Fruit fly (Drosophila melanogaster) whole organism, pupa: ENCODE data around the gene cpo.

Source experiments
- CG10348 ChIP-seq: fragments of 200-800 bp; sonication (Bioruptor generic); IDR thresholded peaks from 2 replicates; pipeline ENCODE4 v1.3.6; 2022; ENCODE audit warnings: missing biosample characterization, missing genetic modification characterization
- CG12605 ChIP-seq: fragments of 200-800 bp; sonication (Bioruptor generic); IDR thresholded peaks from 2 replicates; pipeline ENCODE4 v1.3.6; 2022; ENCODE audit warnings: missing biosample characterization, missing genetic modification characterization
- CG14655 ChIP-seq: fragments of 200-800 bp; sonication (Bioruptor generic); optimal IDR thresholded peaks from 3 replicates; lab custom pipeline; 2017; ENCODE audit warnings: mild to moderate bottlenecking, missing biosample characterization, missing genetic modification reagents, missing genetic modification characterization
- CG15710 ChIP-seq: fragments of 200-800 bp; sonication (Bioruptor generic); optimal IDR thresholded peaks from 2 replicates; lab custom pipeline; 2018; ENCODE audit warnings: missing biosample characterization, mild to moderate bottlenecking, missing genetic modification characterization, moderate library complexity
- CG32121 ChIP-seq: fragments of 200-800 bp; sonication (Bioruptor generic); IDR thresholded peaks from 2 replicates; pipeline ENCODE4 v1.3.6; 2022; ENCODE audit warnings: missing biosample characterization, missing genetic modification characterization
- CG34367 ChIP-seq: fragments of 200-800 bp; sonication (Bioruptor generic); optimal IDR thresholded peaks from 2 replicates; lab custom pipeline; 2018; ENCODE audit warnings: missing biosample characterization, mild to moderate bottlenecking, missing genetic modification characterization
- CG4496 ChIP-seq: fragments of 200-800 bp; sonication (Bioruptor generic); IDR thresholded peaks from 3 replicates; pipeline ENCODE4 v1.3.6; 2022; ENCODE audit warnings: missing biosample characterization, missing genetic modification characterization
- CG8301 ChIP-seq: fragments of 200-800 bp; sonication (Bioruptor generic); optimal IDR thresholded peaks from 2 replicates; lab custom pipeline; 2018; ENCODE audit warnings: missing biosample characterization, mild to moderate bottlenecking, missing genetic modification characterization
- EcR ChIP-seq: fragments of 200-800 bp; sonication (Bioruptor generic); optimal IDR thresholded peaks from 3 replicates; lab custom pipeline; 2019; ENCODE audit warnings: missing biosample characterization, missing genetic modification characterization, mild to moderate bottlenecking, moderate library complexity, missing genetic modification reagents
- Ets98B ChIP-seq: fragments of 200-800 bp; sonication (Bioruptor generic); IDR thresholded peaks from 2 replicates; pipeline ENCODE4 v1.3.6; 2022; ENCODE audit warnings: missing biosample characterization, missing genetic modification characterization
- Pif1A ChIP-seq: fragments of 200-800 bp; sonication (Bioruptor generic); optimal IDR thresholded peaks from 3 replicates; lab custom pipeline; 2016; ENCODE audit warnings: missing biosample characterization, missing genetic modification characterization
- Pif1B ChIP-seq: fragments of 200-800 bp; sonication (Bioruptor generic); optimal IDR thresholded peaks from 3 replicates; lab custom pipeline; 2016; ENCODE audit warnings: missing biosample characterization, missing genetic modification characterization
- fd96Ca ChIP-seq: fragments of 200-800 bp; sonication (Bioruptor generic); IDR thresholded peaks from 3 replicates; pipeline ENCODE4 v1.3.6; 2022; ENCODE audit warnings: missing biosample characterization, missing genetic modification characterization

DNA sequence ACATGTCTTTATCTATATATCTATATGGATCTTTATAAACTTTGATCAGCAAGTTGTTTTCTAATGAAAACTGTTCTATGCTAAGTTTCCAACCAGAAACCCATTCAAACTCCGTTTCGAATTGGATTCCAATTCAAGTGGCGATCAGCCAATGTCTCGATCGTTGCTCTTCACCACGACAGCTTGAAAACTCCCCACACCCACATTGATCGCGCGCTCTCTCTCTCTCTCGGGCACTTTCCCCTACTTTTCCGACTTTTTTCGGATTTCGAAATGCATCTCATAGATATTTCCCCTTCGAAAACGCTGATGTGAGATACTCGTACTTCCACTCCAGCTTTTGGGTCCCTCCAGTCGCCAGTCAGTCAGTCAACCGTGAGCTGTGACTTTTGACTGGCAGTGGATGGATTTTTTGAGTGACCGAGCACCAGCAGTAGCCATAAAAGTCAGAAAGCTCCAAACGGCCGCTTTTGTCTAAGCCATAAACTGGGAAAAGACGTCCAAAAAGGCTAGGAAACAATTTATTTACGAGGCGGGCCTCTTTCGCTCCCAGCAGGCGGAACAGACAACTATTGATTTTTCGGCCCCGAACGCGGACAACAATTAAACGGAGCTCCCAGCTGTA is 143.6 kb downstream of the cpo start:
- TF ChIP-seq fd96Ca (GFP tag; lab: Robert Waterston, UW) = no peak
- TF ChIP-seq CG12605 (GFP tag; lab: Robert Waterston, UW) = no peak
- TF ChIP-seq Pif1A (GFP tag; lab: Kevin White, UChicago) = no peak
- no peak for TF ChIP-seq CG8301 (tag; lab: Kevin White, UChicago)
- no peak for TF ChIP-seq Ets98B (GFP tag; lab: Robert Waterston, UW)
- TF ChIP-seq CG10348 = no peak
- no peak for TF ChIP-seq CG32121
- no peak for TF ChIP-seq Pif1B (GFP tag; lab: Kevin White, UChicago)
- no peak for TF ChIP-seq CG14655
- TF ChIP-seq EcR (GFP tag; lab: Kevin White, UChicago) = no peak
- no peak for TF ChIP-seq CG15710
- no peak for TF ChIP-seq CG34367 (tag; lab: Kevin White, UChicago)
- no peak for TF ChIP-seq CG4496 (GFP tag; lab: Robert Waterston, UW)
